Fruit fly (Drosophila melanogaster) whole organism, embryonic: ENCODE measurements around the gene CG6654.
A peak's percentile ranks its signal among the peaks of the same experiment; 100 is the strongest.

Experiments used
- CG10274 ChIP-seq: fragments of 200-800 bp; sonication (Bioruptor generic); optimal IDR thresholded peaks from 3 replicates; lab custom pipeline; 2017; ENCODE audit warnings: missing biosample characterization, mild to moderate bottlenecking, missing genetic modification characterization
- CG11085 ChIP-seq: fragments of 200-800 bp; sonication (Bioruptor generic); IDR thresholded peaks from 2 replicates; pipeline ENCODE4 v1.3.6; 2022; ENCODE audit warnings: missing biosample characterization, missing genetic modification characterization
- CG11456 ChIP-seq: fragments of 200-800 bp; sonication (Bioruptor generic); IDR thresholded peaks from 3 replicates; pipeline ENCODE4 v1.3.6; 2022; ENCODE audit warnings: missing biosample characterization, missing genetic modification characterization
- CG11723 ChIP-seq: fragments of 200-800 bp; sonication (Bioruptor generic); optimal IDR thresholded peaks from 2 replicates; lab custom pipeline; 2017; ENCODE audit warnings: missing biosample characterization, mild to moderate bottlenecking, missing genetic modification characterization
- CG12104 ChIP-seq: fragments of 200-800 bp; sonication (Bioruptor generic); optimal IDR thresholded peaks from 3 replicates; lab custom pipeline; 2016; ENCODE audit warnings: missing biosample characterization, missing genetic modification characterization
- CG14050 ChIP-seq: fragments of 200-800 bp; sonication (Bioruptor generic); IDR thresholded peaks from 3 replicates; pipeline ENCODE4 v1.3.6; 2022; ENCODE audit warnings: missing biosample characterization, missing genetic modification characterization
- CG14667 ChIP-seq: fragments of 200-800 bp; sonication (Bioruptor generic); IDR thresholded peaks from 2 replicates; pipeline ENCODE4 v1.3.6; 2022; ENCODE audit warnings: missing biosample characterization, missing genetic modification characterization
- CG15269 ChIP-seq: fragments of 200-800 bp; sonication (Bioruptor generic); optimal IDR thresholded peaks from 2 replicates; lab custom pipeline; 2018; ENCODE audit warnings: missing biosample characterization, mild to moderate bottlenecking, missing genetic modification characterization, moderate library complexity
- CG17912 ChIP-seq: fragments of 200-800 bp; sonication (Bioruptor generic); optimal IDR thresholded peaks from 2 replicates; lab custom pipeline; 2018; ENCODE audit warnings: missing biosample characterization, mild to moderate bottlenecking, missing genetic modification characterization
- CG2116 ChIP-seq: fragments of 200-800 bp; sonication (Bioruptor generic); optimal IDR thresholded peaks from 3 replicates; lab custom pipeline; 2018; ENCODE audit warnings: missing biosample characterization, mild to moderate bottlenecking, missing genetic modification characterization
- CG2199 ChIP-seq: fragments of 200-800 bp; sonication (Bioruptor generic); IDR thresholded peaks from 3 replicates; pipeline ENCODE4 v1.3.6; 2022; ENCODE audit warnings: missing biosample characterization, missing genetic modification characterization
- CG2889 ChIP-seq: fragments of 200-800 bp; sonication (Bioruptor generic); IDR thresholded peaks from 3 replicates; pipeline ENCODE4 v1.3.6; 2022; ENCODE audit warnings: missing biosample characterization, missing genetic modification characterization
- CG31365 ChIP-seq: fragments of 200-800 bp; sonication (Bioruptor generic); optimal IDR thresholded peaks from 2 replicates; lab custom pipeline; 2018; ENCODE audit warnings: missing biosample characterization, mild to moderate bottlenecking, missing genetic modification characterization
- CG31441 ChIP-seq: fragments of 200-800 bp; sonication (Bioruptor generic); IDR thresholded peaks from 2 replicates; pipeline ENCODE4 v1.3.6; 2022; ENCODE audit warnings: missing biosample characterization, missing genetic modification characterization
- CG3281 ChIP-seq: fragments of 200-800 bp; sonication (Bioruptor generic); optimal IDR thresholded peaks from 3 replicates; lab custom pipeline; 2017; ENCODE audit warnings: missing biosample characterization, mild to moderate bottlenecking, missing genetic modification characterization
- CG5180 ChIP-seq: fragments of 200-800 bp; sonication (Bioruptor generic); optimal IDR thresholded peaks from 3 replicates; lab custom pipeline; 2017; ENCODE audit warnings: missing biosample characterization, missing genetic modification characterization, mild to moderate bottlenecking, moderate library complexity, missing genetic modification reagents
- CG6654 ChIP-seq: fragments of 200-800 bp; sonication (Bioruptor generic); optimal IDR thresholded peaks from 2 replicates; lab custom pipeline; 2017; ENCODE audit warnings: missing biosample characterization, mild to moderate bottlenecking, missing genetic modification characterization
- CG6765 ChIP-seq: fragments of 200-800 bp; sonication (Bioruptor generic); optimal IDR thresholded peaks from 3 replicates; lab custom pipeline; 2017; ENCODE audit warnings: missing biosample characterization, mild to moderate bottlenecking, missing genetic modification characterization
- CG6791 ChIP-seq: fragments of 200-800 bp; sonication (Bioruptor generic); IDR thresholded peaks from 3 replicates; pipeline ENCODE4 v1.3.6; 2022; ENCODE audit warnings: missing biosample characterization, missing genetic modification characterization; ENCODE audit not compliant: partially characterized antibody
- CG8765 ChIP-seq: fragments of 200-800 bp; sonication (Bioruptor generic); IDR thresholded peaks from 2 replicates; pipeline ENCODE4 v1.3.6; 2022; ENCODE audit warnings: missing biosample characterization, missing genetic modification characterization
- CG9215 ChIP-seq: fragments of 200-800 bp; sonication (Bioruptor generic); IDR thresholded peaks from 2 replicates; pipeline ENCODE4 v1.3.6; 2022; ENCODE audit warnings: missing biosample characterization, missing genetic modification characterization
- Camta ChIP-seq: fragments of 200-800 bp; sonication (Bioruptor generic); optimal IDR thresholded peaks from 2 replicates; lab custom pipeline; 2016; ENCODE audit warnings: missing biosample characterization, missing genetic modification characterization
- Doc2 ChIP-seq: fragments of 200-800 bp; sonication (Bioruptor generic); IDR thresholded peaks from 2 replicates; pipeline ENCODE4 v1.3.6; 2022; ENCODE audit warnings: missing biosample characterization, missing genetic modification characterization
- Jarid2 ChIP-seq: fragments of 200-800 bp; sonication (Bioruptor generic); optimal IDR thresholded peaks from 3 replicates; lab custom pipeline; 2017; ENCODE audit warnings: mild to moderate bottlenecking, missing biosample characterization, missing genetic modification reagents, missing genetic modification characterization
- Lhr ChIP-seq: fragments of 200-800 bp; sonication (Bioruptor generic); optimal IDR thresholded peaks from 3 replicates; lab custom pipeline; 2017; ENCODE audit warnings: mild to moderate bottlenecking, missing biosample characterization, missing genetic modification reagents, missing genetic modification characterization
- Pdp1 ChIP-seq, 2 experiments: fragments of 200-800 bp; sonication (Bioruptor generic); optimal IDR thresholded peaks; 3 replicates each; lab custom pipeline; 2016; ENCODE audit warnings: missing biosample characterization in 2 of 2, missing genetic modification characterization in 2 of 2, mild to moderate bottlenecking in 1 of 2, moderate library complexity in 1 of 2
- Ptx1 ChIP-seq: fragments of 200-800 bp; sonication (Bioruptor generic); IDR thresholded peaks from 2 replicates; pipeline ENCODE4 v1.3.6; 2022; ENCODE audit warnings: missing biosample characterization, missing genetic modification characterization
- Scr ChIP-seq: fragments of 200-800 bp; sonication (Bioruptor generic); IDR thresholded peaks from 2 replicates; pipeline ENCODE4 v1.3.6; 2022; ENCODE audit warnings: missing biosample characterization, missing genetic modification characterization; ENCODE audit not compliant: partially characterized antibody
- abd-A ChIP-seq: fragments of 200-800 bp; sonication (Bioruptor generic); optimal IDR thresholded peaks from 3 replicates; lab custom pipeline; 2019; ENCODE audit warnings: missing biosample characterization, mild to moderate bottlenecking, missing genetic modification characterization, moderate library complexity
- amos ChIP-seq: fragments of 200-800 bp; sonication (Bioruptor generic); IDR thresholded peaks from 2 replicates; pipeline ENCODE4 v1.3.6; 2022; ENCODE audit warnings: missing biosample characterization, missing genetic modification characterization; ENCODE audit not compliant: partially characterized antibody
- aop ChIP-seq: fragments of 200-800 bp; sonication (Bioruptor generic); IDR thresholded peaks from 2 replicates; pipeline ENCODE4 v1.3.6; 2022; ENCODE audit warnings: missing biosample characterization, missing genetic modification characterization
- cad ChIP-seq: fragments of >200 bp; optimal IDR thresholded peaks from 2 replicates; lab custom pipeline; 2017; ENCODE audit warnings: missing biosample characterization, missing genetic modification characterization
- corto ChIP-seq: fragments of 200-800 bp; sonication (Bioruptor generic); optimal IDR thresholded peaks from 2 replicates; lab custom pipeline; 2016; ENCODE audit warnings: missing biosample characterization, mild to moderate bottlenecking, missing genetic modification characterization, moderate library complexity
- crol ChIP-seq: fragments of 200-800 bp; sonication (Bioruptor generic); IDR thresholded peaks from 2 replicates; pipeline ENCODE4 v1.3.6; 2022; ENCODE audit warnings: missing biosample characterization, missing genetic modification characterization
- crp ChIP-seq, 2 experiments: fragments of 200-800 bp; sonication (Bioruptor generic); optimal IDR thresholded peaks; 2 replicates in 1 of 2; 3 replicates in 1 of 2; lab custom pipeline; 2017; ENCODE audit warnings: missing biosample characterization in 2 of 2, missing genetic modification characterization in 2 of 2, mild to moderate bottlenecking in 1 of 2, moderate library complexity in 1 of 2
- dysf ChIP-seq: fragments of 200-800 bp; sonication (Bioruptor generic); IDR thresholded peaks from 3 replicates; pipeline ENCODE4 v1.3.6; 2022; ENCODE audit warnings: missing biosample characterization, missing genetic modification characterization
- ems ChIP-seq: fragments of 200-800 bp; sonication (Bioruptor generic); optimal IDR thresholded peaks from 3 replicates; lab custom pipeline; 2016; ENCODE audit warnings: missing biosample characterization, missing genetic modification characterization
- gcm2 ChIP-seq: fragments of 200-800 bp; sonication (Bioruptor generic); optimal IDR thresholded peaks from 2 replicates; lab custom pipeline; 2016; ENCODE audit warnings: missing biosample characterization, missing genetic modification characterization
- her ChIP-seq: fragments of 200-800 bp; sonication (Bioruptor generic); optimal IDR thresholded peaks from 2 replicates; lab custom pipeline; 2016; ENCODE audit warnings: missing biosample characterization, missing genetic modification characterization
- hth ChIP-seq: fragments of >200 bp; optimal IDR thresholded peaks from 2 replicates; lab custom pipeline; 2017; ENCODE audit warnings: inconsistent platforms
- klu ChIP-seq: fragments of 200-800 bp; sonication (Bioruptor generic); IDR thresholded peaks from 2 replicates; pipeline ENCODE4 v1.3.6; 2022; ENCODE audit warnings: missing biosample characterization, missing genetic modification characterization
- lilli ChIP-seq: fragments of 200-800 bp; sonication (Bioruptor generic); optimal IDR thresholded peaks from 3 replicates; lab custom pipeline; 2016; ENCODE audit warnings: missing biosample characterization, missing genetic modification characterization
- p53 ChIP-seq: fragments of 200-800 bp; sonication (Bioruptor generic); optimal IDR thresholded peaks from 2 replicates; lab custom pipeline; 2016; ENCODE audit warnings: missing biosample characterization, missing genetic modification characterization
- pfk ChIP-seq: fragments of 200-800 bp; sonication (Bioruptor generic); optimal IDR thresholded peaks from 2 replicates; lab custom pipeline; 2018; ENCODE audit warnings: missing biosample characterization, mild to moderate bottlenecking, missing genetic modification characterization, moderate library complexity
- slou ChIP-seq: fragments of 200-800 bp; sonication (Bioruptor generic); optimal IDR thresholded peaks from 3 replicates; lab custom pipeline; 2016; ENCODE audit warnings: missing biosample characterization, missing genetic modification characterization
- sqz ChIP-seq: fragments of 200-800 bp; sonication (Bioruptor generic); optimal IDR thresholded peaks from 3 replicates; lab custom pipeline; 2018; ENCODE audit warnings: missing biosample characterization, mild to moderate bottlenecking, missing genetic modification characterization
- tio ChIP-seq: fragments of 200-800 bp; sonication (Bioruptor generic); optimal IDR thresholded peaks from 2 replicates; lab custom pipeline; 2017; ENCODE audit warnings: missing biosample characterization, missing genetic modification characterization, inconsistent platforms
- tll ChIP-seq, 2 experiments: fragments of 200-800 bp in 1 of 2; fragments of >200 bp in 1 of 2; sonication (Bioruptor generic) in 1 of 2; optimal IDR thresholded peaks; 2 replicates each; lab custom pipeline; 2017 to 2019; ENCODE audit warnings: missing biosample characterization in 2 of 2, missing genetic modification characterization in 2 of 2, mild to moderate bottlenecking in 1 of 2, moderate library complexity in 1 of 2
- unpg ChIP-seq: fragments of 200-800 bp; sonication (Bioruptor generic); optimal IDR thresholded peaks from 3 replicates; lab custom pipeline; 2018; ENCODE audit warnings: missing biosample characterization, mild to moderate bottlenecking, missing genetic modification characterization, moderate library complexity
- usp ChIP-seq: fragments of >200 bp; optimal IDR thresholded peaks from 2 replicates; lab custom pipeline; 2017; ENCODE audit warnings: missing biosample characterization, missing genetic modification characterization
- yki ChIP-seq: fragments of >200 bp; optimal IDR thresholded peaks from 3 replicates; lab custom pipeline; 2018

The CG6654 gene

dm6 chr3R:15250454-15250853, 37.0 kb upstream of the CG6654 start (continued):
- no peak for TF ChIP-seq Scr (GFP tag; lab: Robert Waterston, UW)
- no peak for TF ChIP-seq CG17912 (GFP tag; lab: Kevin White, UChicago)
- no peak for TF ChIP-seq CG11723 (GFP tag; lab: Kevin White, UChicago)
- TF ChIP-seq CG10274 (GFP tag; lab: Kevin White, UChicago): no peak
- TF ChIP-seq ems (GFP tag; lab: Kevin White, UChicago): peak; percentile 7
- no peak for TF ChIP-seq CG3281 (GFP tag; lab: Kevin White, UChicago)
- no peak for TF ChIP-seq usp (GFP tag; lab: Kevin White, UChicago)
- no peak for TF ChIP-seq CG31365 (tag; lab: Kevin White, UChicago)
- TF ChIP-seq crp (GFP tag; optimal IDR thresholded peaks at IDR 0.05; lab: Kevin White, UChicago): peak in 1 of 2 experiments; percentile 2
- TF ChIP-seq CG2116 (GFP tag; lab: Kevin White, UChicago): peak; percentile 25
- peak; percentile 47 for TF ChIP-seq CG6765 (GFP tag; lab: Kevin White, UChicago)
- no peak for TF ChIP-seq unpg (GFP tag; lab: Kevin White, UChicago)
- TF ChIP-seq aop: no peak
- no peak for TF ChIP-seq slou (GFP tag; lab: Kevin White, UChicago)
- no peak for TF ChIP-seq CG6791
- no peak for TF ChIP-seq abd-A (tag; lab: Kevin White, UChicago)
- peak; percentile 82 for TF ChIP-seq dysf (GFP tag; lab: Robert Waterston, UW)
- 0 out of 2 replicates have a peak, but pooled peaks have one; percentile 5 for TF ChIP-seq Doc2 (GFP tag; lab: Robert Waterston, UW)
- peak; percentile 76 for TF ChIP-seq Ptx1 (GFP tag; lab: Robert Waterston, UW)
- TF ChIP-seq p53 (GFP tag; lab: Kevin White, UChicago): no peak
- no peak for TF ChIP-seq gcm2 (GFP tag; lab: Kevin White, UChicago)
- no peak for TF ChIP-seq CG15269 (tag; lab: Kevin White, UChicago)
- no peak for TF ChIP-seq crol (GFP tag; lab: Robert Waterston, UW)
- TF ChIP-seq CG14050 (GFP tag; lab: Robert Waterston, UW): peak; percentile 75
- TF ChIP-seq sqz (GFP tag; lab: Kevin White, UChicago): no peak
- TF ChIP-seq CG11085 (GFP tag; lab: Robert Waterston, UW): 0 out of 2 replicates have a peak, but pooled peaks have one; percentile 24
- TF ChIP-seq CG2199 (GFP tag; lab: Robert Waterston, UW): no peak
- TF ChIP-seq CG12104 (GFP tag; lab: Kevin White, UChicago): no peak
- no peak; the same call in none of the 2 replicates for TF ChIP-seq CG31441 (GFP tag; lab: Robert Waterston, UW)
- TF ChIP-seq hth (lab: Kevin White, UChicago): no peak
- TF ChIP-seq klu: peak; percentile 59; the same call in 1 of the 2 replicates
- TF ChIP-seq Camta (GFP tag; lab: Kevin White, UChicago): no peak
- 0 out of 3 replicates have a peak, but pooled peaks have one; percentile 66 for TF ChIP-seq CG2889
- TF ChIP-seq Lhr (GFP tag; lab: Kevin White, UChicago): no peak
- peak; percentile 68; the same call in 1 of the 3 replicates for TF ChIP-seq CG11456 (GFP tag; lab: Robert Waterston, UW)
- no peak for TF ChIP-seq cad (GFP tag; lab: Kevin White, UChicago)
- no peak for TF ChIP-seq yki (lab: Kevin White, UChicago)
- no peak for TF ChIP-seq corto
- no peak for TF ChIP-seq pfk
- no peak for TF ChIP-seq her (GFP tag; lab: Kevin White, UChicago)
- no peak for TF ChIP-seq tio (GFP tag; lab: Kevin White, UChicago)
- TF ChIP-seq CG14667 (GFP tag; lab: Robert Waterston, UW): 0 out of 2 replicates have a peak, but pooled peaks have one; percentile 20
- TF ChIP-seq CG8765 (GFP tag; lab: Robert Waterston, UW): no peak
- no peak for TF ChIP-seq Pdp1 (GFP tag; optimal IDR thresholded peaks at IDR 0.05; lab: Kevin White, UChicago)
- TF ChIP-seq amos (GFP tag; lab: Robert Waterston, UW): no peak
- no peak for TF ChIP-seq tll (GFP tag; optimal IDR thresholded peaks at IDR 0.05; lab: Kevin White, UChicago)
- TF ChIP-seq CG6654 (GFP tag; lab: Kevin White, UChicago): no peak
- TF ChIP-seq Jarid2: no peak
- peak; percentile 65 for TF ChIP-seq lilli (GFP tag; lab: Kevin White, UChicago)
- TF ChIP-seq CG5180 (GFP tag; lab: Kevin White, UChicago): no peak
- peak; percentile 70 for TF ChIP-seq CG9215 (GFP tag; lab: Robert Waterston, UW)
